Fruit fly (Drosophila melanogaster) whole organism, embryonic: ENCODE results near the gene Lst8.
A peak's percentile ranks its signal among the peaks of the same experiment; 100 is the strongest.

ENCODE experiments used
- Adf1 ChIP-seq: fragments of 200-800 bp; sonication (Bioruptor generic); IDR thresholded peaks from 2 replicates; pipeline ENCODE4 v1.3.6; 2022; ENCODE audit warnings: missing biosample characterization, missing genetic modification characterization
- Antp ChIP-seq: fragments of 200-800 bp; sonication (Bioruptor generic); optimal IDR thresholded peaks from 3 replicates; lab custom pipeline; 2016; ENCODE audit warnings: missing biosample characterization, missing genetic modification characterization
- B-H2 ChIP-seq: fragments of 200-800 bp; sonication (Bioruptor generic); optimal IDR thresholded peaks from 2 replicates; lab custom pipeline; 2018; ENCODE audit warnings: missing biosample characterization, mild to moderate bottlenecking, missing genetic modification characterization
- CG10565 ChIP-seq: fragments of 200-800 bp; sonication (Bioruptor generic); optimal IDR thresholded peaks from 3 replicates; lab custom pipeline; 2016; ENCODE audit warnings: missing biosample characterization, mild to moderate bottlenecking, missing genetic modification characterization
- CG10959 ChIP-seq: fragments of 200-800 bp; sonication (Bioruptor generic); IDR thresholded peaks from 2 replicates; pipeline ENCODE4 v1.3.6; 2022; ENCODE audit warnings: missing biosample characterization, missing genetic modification characterization
- CG13775 ChIP-seq: fragments of 200-800 bp; sonication (Bioruptor generic); optimal IDR thresholded peaks from 3 replicates; lab custom pipeline; 2017; ENCODE audit warnings: missing biosample characterization, mild to moderate bottlenecking, missing genetic modification characterization
- CG14014 ChIP-seq: fragments of 200-800 bp; sonication (Bioruptor generic); IDR thresholded peaks from 2 replicates; pipeline ENCODE4 v1.3.6; 2022; ENCODE audit warnings: missing biosample characterization, missing genetic modification characterization
- CG14050 ChIP-seq: fragments of 200-800 bp; sonication (Bioruptor generic); IDR thresholded peaks from 3 replicates; pipeline ENCODE4 v1.3.6; 2022; ENCODE audit warnings: missing biosample characterization, missing genetic modification characterization
- CG14860 ChIP-seq: fragments of 200-800 bp; sonication (Bioruptor generic); IDR thresholded peaks from 3 replicates; pipeline ENCODE4 v1.3.6; 2022; ENCODE audit warnings: missing biosample characterization, missing genetic modification characterization; ENCODE audit not compliant: partially characterized antibody
- CG14965 ChIP-seq: fragments of 200-800 bp; sonication (Bioruptor generic); optimal IDR thresholded peaks from 2 replicates; lab custom pipeline; 2016; ENCODE audit warnings: missing biosample characterization, missing genetic modification characterization, borderline replicate concordance
- CG15269 ChIP-seq: fragments of 200-800 bp; sonication (Bioruptor generic); optimal IDR thresholded peaks from 2 replicates; lab custom pipeline; 2018; ENCODE audit warnings: missing biosample characterization, mild to moderate bottlenecking, missing genetic modification characterization, moderate library complexity
- CG1602 ChIP-seq: fragments of 200-800 bp; sonication (Bioruptor generic); optimal IDR thresholded peaks from 3 replicates; lab custom pipeline; 2016; ENCODE audit warnings: missing biosample characterization, missing genetic modification characterization
- CG1647 ChIP-seq: fragments of 200-800 bp; sonication (Bioruptor generic); optimal IDR thresholded peaks from 3 replicates; lab custom pipeline; 2016; ENCODE audit warnings: missing biosample characterization, missing genetic modification characterization
- CG17359 ChIP-seq: fragments of 200-800 bp; sonication (Bioruptor generic); optimal IDR thresholded peaks from 3 replicates; lab custom pipeline; 2018; ENCODE audit warnings: missing biosample characterization, mild to moderate bottlenecking, missing genetic modification characterization, moderate library complexity
- CG17385 ChIP-seq: fragments of 200-800 bp; sonication (Bioruptor generic); optimal IDR thresholded peaks from 3 replicates; lab custom pipeline; 2018; ENCODE audit warnings: missing biosample characterization, mild to moderate bottlenecking, missing genetic modification characterization
- CG17612 ChIP-seq: fragments of 200-800 bp; sonication (Bioruptor generic); IDR thresholded peaks from 2 replicates; pipeline ENCODE4 v1.3.6; 2022; ENCODE audit warnings: missing biosample characterization, missing genetic modification characterization
- CG32772 ChIP-seq: fragments of 200-800 bp; sonication (Bioruptor generic); IDR thresholded peaks from 2 replicates; pipeline ENCODE4 v1.3.6; 2022; ENCODE audit warnings: missing biosample characterization, missing genetic modification characterization
- CG34376 ChIP-seq: fragments of 200-800 bp; sonication (Bioruptor generic); optimal IDR thresholded peaks from 2 replicates; lab custom pipeline; 2018; ENCODE audit warnings: missing biosample characterization, mild to moderate bottlenecking, missing genetic modification characterization
- CG4707 ChIP-seq: fragments of 200-800 bp; sonication (Bioruptor generic); optimal IDR thresholded peaks from 2 replicates; lab custom pipeline; 2018; ENCODE audit warnings: missing biosample characterization, mild to moderate bottlenecking, missing genetic modification characterization, moderate library complexity
- CG6689 ChIP-seq: fragments of 200-800 bp; sonication (Bioruptor generic); IDR thresholded peaks from 2 replicates; pipeline ENCODE4 v1.3.6; 2022; ENCODE audit warnings: missing biosample characterization, missing genetic modification characterization
- CG6791 ChIP-seq: fragments of 200-800 bp; sonication (Bioruptor generic); IDR thresholded peaks from 3 replicates; pipeline ENCODE4 v1.3.6; 2022; ENCODE audit warnings: missing biosample characterization, missing genetic modification characterization; ENCODE audit not compliant: partially characterized antibody
- CG7745 ChIP-seq: fragments of 200-800 bp; sonication (Bioruptor generic); optimal IDR thresholded peaks from 2 replicates; lab custom pipeline; 2018; ENCODE audit warnings: missing biosample characterization, mild to moderate bottlenecking, missing genetic modification characterization, moderate library complexity
- D19B ChIP-seq: fragments of 200-800 bp; sonication (Bioruptor generic); optimal IDR thresholded peaks from 2 replicates; lab custom pipeline; 2017; ENCODE audit warnings: missing biosample characterization, mild to moderate bottlenecking, missing genetic modification characterization
- Deaf1 ChIP-seq: fragments of 200-800 bp; optimal IDR thresholded peaks from 3 replicates; lab custom pipeline; 2019; ENCODE audit warnings: missing biosample characterization, mild to moderate bottlenecking, missing genetic modification characterization, moderate library complexity
- Dp ChIP-seq: fragments of 200-800 bp; sonication (Bioruptor generic); optimal IDR thresholded peaks from 2 replicates; lab custom pipeline; 2018; ENCODE audit warnings: missing biosample characterization, mild to moderate bottlenecking, missing genetic modification characterization, moderate library complexity
- Dref ChIP-seq: fragments of 200-800 bp; sonication (Bioruptor generic); IDR thresholded peaks from 2 replicates; pipeline ENCODE4 v1.3.6; 2022; ENCODE audit warnings: missing biosample characterization, missing genetic modification characterization
- Drgx ChIP-seq: fragments of 200-800 bp; sonication (Bioruptor generic); IDR thresholded peaks from 2 replicates; pipeline ENCODE4 v1.3.6; 2022; ENCODE audit warnings: missing biosample characterization, missing genetic modification characterization
- Fer1 ChIP-seq: fragments of 200-800 bp; sonication (Bioruptor generic); optimal IDR thresholded peaks from 2 replicates; lab custom pipeline; 2017; ENCODE audit warnings: missing biosample characterization, mild to moderate bottlenecking, missing genetic modification characterization
- H15 ChIP-seq: fragments of 200-800 bp; sonication (Bioruptor generic); IDR thresholded peaks from 3 replicates; pipeline ENCODE4 v1.3.6; 2022; ENCODE audit warnings: missing biosample characterization, missing genetic modification characterization
- HmgD ChIP-seq: fragments of 200-800 bp; sonication (Bioruptor generic); optimal IDR thresholded peaks from 3 replicates; lab custom pipeline; 2016; ENCODE audit warnings: missing biosample characterization, missing genetic modification characterization
- Hsf ChIP-seq: fragments of 200-800 bp; sonication (Bioruptor generic); optimal IDR thresholded peaks from 3 replicates; lab custom pipeline; 2016; ENCODE audit warnings: missing biosample characterization, missing genetic modification characterization
- MBD-R2 ChIP-seq: fragments of 200-800 bp; sonication (Bioruptor generic); IDR thresholded peaks from 2 replicates; pipeline ENCODE4 v1.3.6; 2022; ENCODE audit warnings: missing biosample characterization, missing genetic modification characterization
- Oli ChIP-seq: fragments of 200-800 bp; sonication (Bioruptor generic); optimal IDR thresholded peaks from 2 replicates; lab custom pipeline; 2018; ENCODE audit warnings: missing biosample characterization, mild to moderate bottlenecking, missing genetic modification characterization, moderate library complexity
- Sry-β ChIP-seq: fragments of 200-800 bp; sonication (Bioruptor generic); optimal IDR thresholded peaks from 2 replicates; lab custom pipeline; 2018; ENCODE audit warnings: missing biosample characterization, mild to moderate bottlenecking, missing genetic modification characterization, moderate library complexity
- amos ChIP-seq: fragments of 200-800 bp; sonication (Bioruptor generic); IDR thresholded peaks from 2 replicates; pipeline ENCODE4 v1.3.6; 2022; ENCODE audit warnings: missing biosample characterization, missing genetic modification characterization; ENCODE audit not compliant: partially characterized antibody
- ap ChIP-seq: fragments of 200-800 bp; sonication (Bioruptor generic); IDR thresholded peaks from 2 replicates; pipeline ENCODE4 v1.3.6; 2022; ENCODE audit warnings: missing biosample characterization, missing genetic modification characterization
- bigmax ChIP-seq: fragments of 200-800 bp; sonication (Bioruptor generic); optimal IDR thresholded peaks from 2 replicates; lab custom pipeline; 2018; ENCODE audit warnings: missing biosample characterization, mild to moderate bottlenecking, missing genetic modification characterization
- bsh ChIP-seq, 2 experiments: fragments of 200-800 bp; sonication (Bioruptor generic); optimal IDR thresholded peaks; 2 replicates each; lab custom pipeline; 2017 to 2018; ENCODE audit warnings: mild to moderate bottlenecking in 2 of 2, missing biosample characterization in 2 of 2, missing genetic modification characterization in 2 of 2, moderate library complexity in 1 of 2
- chinmo ChIP-seq: fragments of 200-800 bp; sonication (Bioruptor generic); IDR thresholded peaks from 4 replicates; pipeline ENCODE4 v1.3.6; 2022; ENCODE audit warnings: missing biosample characterization, missing genetic modification characterization; ENCODE audit not compliant: partially characterized antibody
- corto ChIP-seq: fragments of 200-800 bp; sonication (Bioruptor generic); optimal IDR thresholded peaks from 2 replicates; lab custom pipeline; 2016; ENCODE audit warnings: missing biosample characterization, mild to moderate bottlenecking, missing genetic modification characterization, moderate library complexity
- crol ChIP-seq: fragments of 200-800 bp; sonication (Bioruptor generic); IDR thresholded peaks from 2 replicates; pipeline ENCODE4 v1.3.6; 2022; ENCODE audit warnings: missing biosample characterization, missing genetic modification characterization
- fd96Cb ChIP-seq: fragments of 200-800 bp; sonication (Bioruptor generic); optimal IDR thresholded peaks from 2 replicates; lab custom pipeline; 2018; ENCODE audit warnings: missing biosample characterization, mild to moderate bottlenecking, missing genetic modification characterization, moderate library complexity
- phol ChIP-seq: fragments of 200-800 bp; sonication (Bioruptor generic); optimal IDR thresholded peaks from 3 replicates; lab custom pipeline; 2018; ENCODE audit warnings: missing biosample characterization, mild to moderate bottlenecking, missing genetic modification characterization, moderate library complexity
- pzg ChIP-seq: fragments of 200-800 bp; sonication (Bioruptor generic); optimal IDR thresholded peaks from 3 replicates; lab custom pipeline; 2018; ENCODE audit warnings: missing biosample characterization, mild to moderate bottlenecking, missing genetic modification characterization, moderate library complexity
- sqz ChIP-seq: fragments of 200-800 bp; sonication (Bioruptor generic); optimal IDR thresholded peaks from 3 replicates; lab custom pipeline; 2018; ENCODE audit warnings: missing biosample characterization, mild to moderate bottlenecking, missing genetic modification characterization
- unc-4 ChIP-seq: fragments of 200-800 bp; sonication (Bioruptor generic); IDR thresholded peaks from 2 replicates; pipeline ENCODE4 v1.3.6; 2022; ENCODE audit warnings: missing biosample characterization, missing genetic modification characterization; ENCODE audit not compliant: partially characterized antibody
- vvl ChIP-seq: fragments of 200-800 bp; sonication (Bioruptor generic); IDR thresholded peaks from 2 replicates; pipeline ENCODE4 v1.3.6; 2022; ENCODE audit warnings: missing biosample characterization, missing genetic modification characterization
- yki ChIP-seq: fragments of >200 bp; optimal IDR thresholded peaks from 3 replicates; lab custom pipeline; 2018

The Lst8 gene

DNA sequence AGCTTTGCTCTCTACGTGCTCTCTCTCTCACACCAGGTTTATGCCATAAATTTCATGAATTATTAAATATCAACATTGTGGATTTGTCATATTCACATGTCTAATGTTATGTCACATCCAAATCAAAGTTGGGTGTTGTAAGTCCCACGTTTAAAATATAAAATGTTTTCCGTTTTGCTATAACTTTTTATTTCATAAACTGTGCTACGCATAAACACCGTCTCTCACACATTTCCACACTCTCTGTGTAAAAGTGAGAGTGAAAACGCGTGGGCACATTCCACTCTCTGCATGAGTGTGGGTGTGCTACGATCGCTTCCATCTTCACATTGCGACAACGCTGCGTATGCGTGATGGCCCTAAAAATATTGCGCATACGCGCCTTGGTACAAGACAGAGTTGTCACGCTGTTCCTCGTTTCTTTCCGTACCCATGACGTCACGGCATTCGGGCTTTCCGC is 35.0 kb upstream of the Lst8 start (continued):
- TF ChIP-seq Antp (GFP tag; lab: Kevin White, UChicago), result peak; percentile 90
- TF ChIP-seq CG17612 (GFP tag; lab: Robert Waterston, UW), result peak; percentile 69
- TF ChIP-seq CG1602, result peak; percentile 81
- TF ChIP-seq ap (GFP tag; lab: Robert Waterston, UW), result peak; percentile 92
- TF ChIP-seq Sry-β (GFP tag; lab: Kevin White, UChicago), result peak; percentile 47
- peak; percentile 81 for TF ChIP-seq CG32772 (GFP tag; lab: Robert Waterston, UW)
- no peak for TF ChIP-seq unc-4 (GFP tag; lab: Robert Waterston, UW)
- TF ChIP-seq Oli (tag; lab: Kevin White, UChicago), result peak; percentile 95
- TF ChIP-seq CG13775 (GFP tag; lab: Kevin White, UChicago), result peak; percentile 95
- TF ChIP-seq phol, result peak; percentile 94
- TF ChIP-seq CG4707 (GFP tag; lab: Kevin White, UChicago), result peak; percentile 90
- peak; percentile 96 for TF ChIP-seq CG17385 (GFP tag; lab: Kevin White, UChicago)

DNA sequence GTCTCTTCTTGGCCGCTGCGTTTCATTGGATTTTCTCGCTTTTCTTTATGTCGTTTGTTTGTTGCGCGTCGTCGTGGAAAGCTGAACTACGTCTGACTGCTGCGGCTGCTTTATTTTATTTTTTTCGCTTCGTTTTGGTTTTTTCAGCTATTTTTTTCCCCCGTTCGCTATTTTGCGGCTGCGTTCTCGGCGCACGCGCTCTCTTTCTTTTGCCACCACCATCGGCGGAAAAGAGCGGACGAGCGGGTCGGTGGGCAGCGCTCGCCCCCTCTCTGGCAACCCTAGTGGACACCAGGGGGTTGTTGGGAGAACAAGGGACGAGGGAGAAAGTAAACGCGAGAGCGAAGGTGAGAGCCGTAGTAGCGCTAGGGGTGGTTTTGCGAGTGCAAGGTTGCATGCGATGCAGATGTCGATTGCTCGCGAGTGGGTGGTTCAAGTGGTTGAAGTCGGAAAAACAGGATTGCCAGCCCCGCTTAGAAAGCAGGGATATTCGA is 33.2 kb upstream of the Lst8 start:
- TF ChIP-seq CG15269 (no peak), H15 (no peak), fd96Cb (tag; lab: Kevin White, UChicago) (no peak), bigmax (GFP tag; lab: Kevin White, UChicago) (no peak), CG32772 (GFP tag; lab: Robert Waterston, UW) (peak; percentile 21; the same call in 1 of the 2 replicates), CG10959 (no peak), HmgD (GFP tag; lab: Kevin White, UChicago) (no peak), CG1647 (GFP tag; lab: Kevin White, UChicago) (no peak), CG6791 (GFP tag; lab: Robert Waterston, UW) (peak; percentile 34; the same call in 1 of the 3 replicates), chinmo (GFP tag; lab: Robert Waterston, UW) (0 out of 4 replicates have a peak, but pooled peaks have one; percentile 67), vvl (GFP tag; lab: Robert Waterston, UW) (no peak), D19B (no peak), Deaf1 (tag; lab: Kevin White, UChicago) (peak; percentile 52), CG17359 (no peak), CG6689 (GFP tag; lab: Robert Waterston, UW) (0 out of 2 replicates have a peak, but pooled peaks have one; percentile 15), pzg (GFP tag; lab: Kevin White, UChicago) (peak; percentile 4), MBD-R2 (no peak), CG14014 (no peak), corto (no peak), amos (GFP tag; lab: Robert Waterston, UW) (0 out of 2 replicates have a peak, but pooled peaks have one; percentile 33), Drgx (GFP tag; lab: Robert Waterston, UW) (peak; percentile 63), Hsf (GFP tag; lab: Kevin White, UChicago) (no peak), B-H2 (GFP tag; lab: Kevin White, UChicago) (no peak), CG7745 (tag; lab: Kevin White, UChicago) (no peak), Dp (no peak), Adf1 (GFP tag; lab: Robert Waterston, UW) (peak; percentile 15; the same call in 1 of the 2 replicates), bsh (GFP tag; optimal IDR thresholded peaks at IDR 0.05; lab: Kevin White, UChicago) (peak in 1 of 2 experiments; percentile 4), Dref (GFP tag; lab: Robert Waterston, UW) (peak; percentile 37; the same call in 1 of the 2 replicates), CG10565 (GFP tag; lab: Kevin White, UChicago) (no peak), yki (lab: Kevin White, UChicago) (peak; percentile 9), CG14965 (no peak), Fer1 (GFP tag; lab: Kevin White, UChicago) (peak; percentile 6), CG34376 (GFP tag; lab: Kevin White, UChicago) (peak; percentile 1), sqz (GFP tag; lab: Kevin White, UChicago) (peak; percentile 89), CG14050 (no peak), crol (GFP tag; lab: Robert Waterston, UW) (peak; percentile 91), CG14860 (GFP tag; lab: Robert Waterston, UW) (no peak)
